Fruit fly (Drosophila melanogaster) whole organism, prepupa: ENCODE results near the gene CG3156.

Experiments used
- CG10669 ChIP-seq: fragments of 200-800 bp; sonication (Bioruptor generic); optimal IDR thresholded peaks from 3 replicates; lab custom pipeline; 2018; ENCODE audit warnings: missing biosample characterization, mild to moderate bottlenecking, missing genetic modification characterization, moderate library complexity
- CG11294 ChIP-seq: fragments of 200-800 bp; sonication (Bioruptor generic); IDR thresholded peaks from 2 replicates; pipeline ENCODE4 v1.3.6; 2022; ENCODE audit warnings: missing biosample characterization, missing genetic modification characterization
- CG11902 ChIP-seq: fragments of 200-800 bp; sonication (Bioruptor generic); optimal IDR thresholded peaks from 3 replicates; lab custom pipeline; 2016; ENCODE audit warnings: missing biosample characterization, missing genetic modification characterization
- CG1621 ChIP-seq: fragments of 200-800 bp; sonication (Bioruptor generic); optimal IDR thresholded peaks from 3 replicates; lab custom pipeline; 2018; ENCODE audit warnings: missing biosample characterization, mild to moderate bottlenecking, missing genetic modification characterization
- CG16779 ChIP-seq: fragments of 200-800 bp; sonication (Bioruptor generic); optimal IDR thresholded peaks from 3 replicates; lab custom pipeline; 2017; ENCODE audit warnings: missing biosample characterization, mild to moderate bottlenecking, missing genetic modification characterization
- CG3032 ChIP-seq: fragments of 200-800 bp; optimal IDR thresholded peaks from 2 replicates; lab custom pipeline; 2019; ENCODE audit warnings: missing biosample characterization, mild to moderate bottlenecking, missing genetic modification characterization, moderate library complexity
- CG31627 ChIP-seq: fragments of 200-800 bp; sonication (Bioruptor generic); optimal IDR thresholded peaks from 3 replicates; lab custom pipeline; 2016; ENCODE audit warnings: missing biosample characterization, missing genetic modification characterization
- CG32006 ChIP-seq: fragments of 200-800 bp; sonication (Bioruptor generic); optimal IDR thresholded peaks from 3 replicates; lab custom pipeline; 2017; ENCODE audit warnings: missing biosample characterization, mild to moderate bottlenecking, missing genetic modification characterization
- CG34406 ChIP-seq: fragments of 200-800 bp; sonication (Bioruptor generic); optimal IDR thresholded peaks from 3 replicates; lab custom pipeline; 2016; ENCODE audit warnings: missing biosample characterization, missing genetic modification characterization
- CG3919 ChIP-seq: fragments of 200-800 bp; sonication (Bioruptor generic); optimal IDR thresholded peaks from 3 replicates; lab custom pipeline; 2016; ENCODE audit warnings: missing biosample characterization, missing genetic modification characterization
- CG4318 ChIP-seq: fragments of 200-800 bp; sonication (Bioruptor generic); optimal IDR thresholded peaks from 3 replicates; lab custom pipeline; 2017; ENCODE audit warnings: missing biosample characterization, mild to moderate bottlenecking, missing genetic modification characterization
- CG6163 ChIP-seq: fragments of 200-800 bp; sonication (Bioruptor generic); IDR thresholded peaks from 3 replicates; pipeline ENCODE4 v1.3.6; 2022; ENCODE audit warnings: missing biosample characterization, missing genetic modification characterization
- CG6792 ChIP-seq: fragments of 200-800 bp; sonication (Bioruptor generic); optimal IDR thresholded peaks from 3 replicates; lab custom pipeline; 2016; ENCODE audit warnings: missing biosample characterization, missing genetic modification characterization
- CG6808 ChIP-seq: fragments of 200-800 bp; sonication (Bioruptor generic); optimal IDR thresholded peaks from 3 replicates; lab custom pipeline; 2017; ENCODE audit warnings: missing biosample characterization, missing genetic modification characterization, mild to moderate bottlenecking, moderate library complexity, missing genetic modification reagents
- CG6854 ChIP-seq: fragments of 200-800 bp; sonication (Bioruptor generic); optimal IDR thresholded peaks from 2 replicates; lab custom pipeline; 2017; ENCODE audit warnings: missing biosample characterization, mild to moderate bottlenecking, missing genetic modification characterization
- CG7368 ChIP-seq: fragments of 200-800 bp; sonication (Bioruptor generic); optimal IDR thresholded peaks from 3 replicates; lab custom pipeline; 2016; ENCODE audit warnings: missing biosample characterization, missing genetic modification characterization
- CG8319 ChIP-seq: fragments of 200-800 bp; sonication (Bioruptor generic); optimal IDR thresholded peaks from 3 replicates; lab custom pipeline; 2016; ENCODE audit warnings: missing biosample characterization, missing genetic modification characterization
- CG8632 ChIP-seq: fragments of 200-800 bp; sonication (Bioruptor generic); optimal IDR thresholded peaks from 3 replicates; lab custom pipeline; 2016; ENCODE audit warnings: missing biosample characterization, missing genetic modification characterization
- CG9139 ChIP-seq: fragments of 200-800 bp; sonication (Bioruptor generic); optimal IDR thresholded peaks from 3 replicates; lab custom pipeline; 2017; ENCODE audit warnings: missing biosample characterization, mild to moderate bottlenecking, missing genetic modification characterization
- Eip78C ChIP-seq: fragments of 200-800 bp; sonication (Bioruptor generic); peaks from one replicate; lab custom pipeline; 2016; ENCODE audit warnings: missing biosample characterization, missing genetic modification characterization
- Ets96B ChIP-seq: fragments of 200-800 bp; optimal IDR thresholded peaks from 2 replicates; lab custom pipeline; 2019; ENCODE audit warnings: missing biosample characterization, mild to moderate bottlenecking, missing genetic modification characterization, moderate library complexity
- Gug ChIP-seq: fragments of 200-800 bp; sonication (Bioruptor generic); IDR thresholded peaks from 2 replicates; pipeline ENCODE4 v1.3.6; 2022; ENCODE audit warnings: missing biosample characterization, missing genetic modification characterization
- Hr38 ChIP-seq: sonication (Bioruptor generic); optimal IDR thresholded peaks from 2 replicates; lab custom pipeline; 2016; ENCODE audit warnings: missing biosample characterization, missing genetic modification characterization
- Hr39 ChIP-seq: fragments of 200-800 bp; sonication (Bioruptor generic); optimal IDR thresholded peaks from 2 replicates; lab custom pipeline; 2016; ENCODE audit warnings: missing biosample characterization, missing genetic modification characterization
- Hr4 ChIP-seq: fragments of 200-800 bp; sonication (Bioruptor generic); optimal IDR thresholded peaks from 3 replicates; lab custom pipeline; 2016; ENCODE audit warnings: missing biosample characterization, missing genetic modification characterization
- Lpt ChIP-seq: fragments of 200-800 bp; sonication (Bioruptor generic); optimal IDR thresholded peaks from 3 replicates; lab custom pipeline; 2016; ENCODE audit warnings: missing biosample characterization, missing genetic modification characterization
- OdsH ChIP-seq: fragments of 200-800 bp; sonication (Bioruptor generic); optimal IDR thresholded peaks from 3 replicates; lab custom pipeline; 2016; ENCODE audit warnings: missing biosample characterization, missing genetic modification characterization
- Smox ChIP-seq: fragments of 200-800 bp; sonication (Bioruptor generic); optimal IDR thresholded peaks from 3 replicates; lab custom pipeline; 2016; ENCODE audit warnings: missing biosample characterization, missing genetic modification characterization
- Sox14 ChIP-seq: fragments of 200-800 bp; sonication (Bioruptor generic); optimal IDR thresholded peaks from 3 replicates; lab custom pipeline; 2016; ENCODE audit warnings: missing biosample characterization, missing genetic modification characterization
- Sox15 ChIP-seq: fragments of 200-800 bp; sonication (Bioruptor generic); optimal IDR thresholded peaks from 3 replicates; lab custom pipeline; 2016; ENCODE audit warnings: missing biosample characterization, missing genetic modification characterization
- achi ChIP-seq: fragments of 200-800 bp; sonication (Bioruptor generic); optimal IDR thresholded peaks from 3 replicates; lab custom pipeline; 2016; ENCODE audit warnings: missing biosample characterization, missing genetic modification characterization
- acj6 ChIP-seq: fragments of 200-800 bp; sonication (Bioruptor generic); optimal IDR thresholded peaks from 3 replicates; lab custom pipeline; 2016; ENCODE audit warnings: missing biosample characterization, missing genetic modification characterization
- cyc ChIP-seq: fragments of 200-800 bp; sonication (Bioruptor generic); optimal IDR thresholded peaks from 3 replicates; lab custom pipeline; 2016; ENCODE audit warnings: missing biosample characterization, missing genetic modification characterization
- dac ChIP-seq: fragments of 200-800 bp; sonication (Bioruptor generic); optimal IDR thresholded peaks from 2 replicates; lab custom pipeline; 2017; ENCODE audit warnings: missing biosample characterization, mild to moderate bottlenecking, missing genetic modification characterization
- dsx ChIP-seq: fragments of 200-800 bp; optimal IDR thresholded peaks from 3 replicates; lab custom pipeline; 2019; ENCODE audit warnings: missing biosample characterization, mild to moderate bottlenecking, missing genetic modification characterization, moderate library complexity; ENCODE audit not compliant: poor library complexity, severe bottlenecking
- esn ChIP-seq: fragments of 200-800 bp; sonication (Bioruptor generic); optimal IDR thresholded peaks from 2 replicates; lab custom pipeline; 2016; ENCODE audit warnings: missing biosample characterization, mild to moderate bottlenecking, missing genetic modification characterization, moderate library complexity
- fd59A ChIP-seq: fragments of 200-800 bp; sonication (Bioruptor generic); optimal IDR thresholded peaks from 2 replicates; lab custom pipeline; 2017; ENCODE audit warnings: missing biosample characterization, mild to moderate bottlenecking, missing genetic modification characterization, missing genetic modification reagents
- fd85E ChIP-seq: fragments of 200-800 bp; sonication (Bioruptor generic); optimal IDR thresholded peaks from 3 replicates; lab custom pipeline; 2016; ENCODE audit warnings: missing biosample characterization, missing genetic modification characterization
- fkh ChIP-seq: fragments of 200-800 bp; sonication (Bioruptor generic); optimal IDR thresholded peaks from 3 replicates; lab custom pipeline; 2017; ENCODE audit warnings: missing biosample characterization, mild to moderate bottlenecking, missing genetic modification characterization, moderate library complexity
- pdm3 ChIP-seq: fragments of 200-800 bp; sonication (Bioruptor generic); optimal IDR thresholded peaks from 3 replicates; lab custom pipeline; 2016; ENCODE audit warnings: missing biosample characterization, missing genetic modification characterization
- salr ChIP-seq, 2 experiments: fragments of 200-800 bp; sonication (Bioruptor generic); optimal IDR thresholded peaks; 3 replicates each; lab custom pipeline; 2016 to 2018; ENCODE audit warnings: missing biosample characterization in 2 of 2, missing genetic modification characterization in 2 of 2, mild to moderate bottlenecking in 1 of 2
- spab ChIP-seq: fragments of 200-800 bp; sonication (Bioruptor generic); optimal IDR thresholded peaks from 2 replicates; lab custom pipeline; 2017; ENCODE audit warnings: missing biosample characterization, mild to moderate bottlenecking, missing genetic modification characterization, missing genetic modification reagents
- ss ChIP-seq, 2 experiments: fragments of 200-800 bp; sonication (Bioruptor generic); optimal IDR thresholded peaks; 2 replicates in 1 of 2; 3 replicates in 1 of 2; lab custom pipeline; 2017 to 2018; ENCODE audit warnings: mild to moderate bottlenecking in 2 of 2, missing biosample characterization in 2 of 2, missing genetic modification characterization in 2 of 2, moderate library complexity in 1 of 2
- svp ChIP-seq: fragments of 200-800 bp; sonication (Bioruptor generic); peaks from one replicate; lab custom pipeline; 2016; ENCODE audit warnings: missing biosample characterization, missing genetic modification characterization
- topi ChIP-seq: fragments of 200-800 bp; sonication (Bioruptor generic); optimal IDR thresholded peaks from 3 replicates; lab custom pipeline; 2016; ENCODE audit warnings: missing biosample characterization, missing genetic modification characterization
- vri ChIP-seq: fragments of 200-800 bp; sonication (Bioruptor generic); optimal IDR thresholded peaks from 3 replicates; lab custom pipeline; 2016; ENCODE audit warnings: missing biosample characterization, mild to moderate bottlenecking, missing genetic modification characterization

The CG3156 gene

dm6 chrX:448270-448669, 39.4 kb upstream of the CG3156 start (continued):
- peak; percentile 9 for TF ChIP-seq CG9139
- peak; percentile 86 for TF ChIP-seq CG6163
- peak; percentile 63 for TF ChIP-seq CG3032 (tag; lab: Kevin White, UChicago)
- peak; percentile 68 for TF ChIP-seq CG6792 (GFP tag; lab: Kevin White, UChicago)
- TF ChIP-seq acj6 (GFP tag; lab: Kevin White, UChicago): peak; percentile 74
- peak; percentile 60 for TF ChIP-seq spab (GFP tag; lab: Kevin White, UChicago)
- no peak for TF ChIP-seq CG11294 (GFP tag; lab: Robert Waterston, UW)
- no peak for TF ChIP-seq Lpt (GFP tag; lab: Kevin White, UChicago)
- TF ChIP-seq Hr4 (GFP tag; lab: Kevin White, UChicago): peak; percentile 36
- TF ChIP-seq fkh (GFP tag; lab: Kevin White, UChicago): no peak
- TF ChIP-seq pdm3 (GFP tag; lab: Kevin White, UChicago): peak; percentile 71
- peak; percentile 94 for TF ChIP-seq Eip78C (GFP tag; lab: Kevin White, UChicago)
- TF ChIP-seq ss (GFP tag; optimal IDR thresholded peaks at IDR 0.05; lab: Kevin White, UChicago): peak; percentile 37 to 49
- TF ChIP-seq CG8319 (GFP tag; lab: Kevin White, UChicago): peak; percentile 53
- peak; percentile 81 for TF ChIP-seq topi (GFP tag; lab: Kevin White, UChicago)
- TF ChIP-seq CG34406: peak; percentile 67
- peak; percentile 83 for TF ChIP-seq esn
- TF ChIP-seq CG6854 (GFP tag; lab: Kevin White, UChicago): no peak
- peak; percentile 78 for TF ChIP-seq CG3919 (GFP tag; lab: Kevin White, UChicago)
- no peak for TF ChIP-seq CG4318 (GFP tag; lab: Kevin White, UChicago)
- peak; percentile 39 to 40 for TF ChIP-seq salr (GFP tag; optimal IDR thresholded peaks at IDR 0.05; lab: Kevin White, UChicago)
- peak; percentile 73 for TF ChIP-seq Sox14

- TF ChIP-seq CG34406: no peak
- TF ChIP-seq Eip78C (GFP tag; lab: Kevin White, UChicago): peak; percentile 51
- no peak for TF ChIP-seq spab (GFP tag; lab: Kevin White, UChicago)
- no peak for TF ChIP-seq Hr38 (GFP tag; lab: Kevin White, UChicago)
- TF ChIP-seq svp (GFP tag; lab: Kevin White, UChicago): peak; percentile 69
- TF ChIP-seq CG16779 (tag; lab: Kevin White, UChicago): no peak
These were observed 38.7 kb upstream of the CG3156 start for dm6 chrX:448978-449377.

dm6 chrX:452716-453115, 35.0 kb upstream of the CG3156 start:
- TF ChIP-seq ss (GFP tag; optimal IDR thresholded peaks at IDR 0.05; lab: Kevin White, UChicago) (peak; percentile 42 to 47), topi (GFP tag; lab: Kevin White, UChicago) (no peak), dsx (GFP tag; lab: Kevin White, UChicago) (peak; percentile 38), spab (GFP tag; lab: Kevin White, UChicago) (peak; percentile 48), esn (no peak), Hr39 (no peak), CG8319 (GFP tag; lab: Kevin White, UChicago) (no peak), Sox15 (GFP tag; lab: Kevin White, UChicago) (no peak), CG32006 (no peak), Ets96B (tag; lab: Kevin White, UChicago) (peak; percentile 54), CG7368 (GFP tag; lab: Kevin White, UChicago) (no peak), dac (GFP tag; lab: Kevin White, UChicago) (no peak), cyc (GFP tag; lab: Kevin White, UChicago) (no peak), pdm3 (GFP tag; lab: Kevin White, UChicago) (peak; percentile 11), CG10669 (GFP tag; lab: Kevin White, UChicago) (peak; percentile 51), CG31627 (GFP tag; lab: Kevin White, UChicago) (no peak), CG1621 (tag; lab: Kevin White, UChicago) (peak; percentile 37), vri (GFP tag; lab: Kevin White, UChicago) (no peak), CG3919 (GFP tag; lab: Kevin White, UChicago) (peak; percentile 10), acj6 (GFP tag; lab: Kevin White, UChicago) (no peak), Eip78C (GFP tag; lab: Kevin White, UChicago) (peak; percentile 76), CG9139 (peak; percentile 3), OdsH (peak; percentile 13), CG6163 (peak; percentile 37; the same call in 1 of the 3 replicates), Gug (GFP tag; lab: Robert Waterston, UW) (no peak), fd59A (peak; percentile 41), CG8632 (GFP tag; lab: Kevin White, UChicago) (no peak), CG3032 (tag; lab: Kevin White, UChicago) (peak; percentile 60), achi (GFP tag; lab: Kevin White, UChicago) (peak; percentile 22), salr (GFP tag; optimal IDR thresholded peaks at IDR 0.05; lab: Kevin White, UChicago) (peak in 1 of 2 experiments; percentile 30), fd85E (GFP tag; lab: Kevin White, UChicago) (no peak), CG6808 (GFP tag; lab: Kevin White, UChicago) (peak; percentile 42), Smox (GFP tag; lab: Kevin White, UChicago) (no peak), Hr4 (GFP tag; lab: Kevin White, UChicago) (no peak), svp (GFP tag; lab: Kevin White, UChicago) (no peak), CG11902 (GFP tag; lab: Kevin White, UChicago) (no peak)
